Worm (Caenorhabditis elegans) whole organism, L4/young adult: ENCODE measurements around the gene pek-1.

ENCODE experiments used
- W03F9.2 ChIP-seq: fragments of 150-350 bp; optimal IDR thresholded peaks from 2 replicates; lab custom pipeline; 2014; ENCODE audit warnings: missing biosample characterization, missing genetic modification characterization
- him-1 ChIP-seq: sonication (generic microtip); optimal IDR thresholded peaks from 2 replicates; lab custom pipeline; 2016; ENCODE audit warnings: missing genotype, missing genetic modification reagents, missing genetic modification characterization, missing compliant biosample characterization

DNA sequence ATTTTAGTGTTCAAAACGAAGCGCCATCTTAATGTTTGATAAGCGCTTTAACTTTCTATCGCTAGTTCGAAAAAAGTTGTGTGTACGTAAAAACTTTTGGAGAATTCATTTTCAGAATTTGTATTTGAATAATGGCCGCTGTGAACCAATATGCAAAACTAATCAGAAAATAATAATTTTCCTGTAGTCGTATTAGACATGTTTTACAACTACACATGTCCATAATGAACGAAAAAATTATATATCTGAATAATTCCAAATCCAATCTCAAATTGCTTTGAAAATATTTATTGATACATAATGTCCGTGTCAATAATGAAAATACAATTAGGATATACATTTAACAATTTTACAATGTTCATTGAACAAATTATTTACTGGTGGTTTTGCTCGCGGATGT, 7.9 kb downstream of the pek-1 start:
- TF ChIP-seq him-1 (tag; lab: Kevin White, UChicago) (no peak), W03F9.2 (tag; lab: Kevin White, UChicago) (no peak)
